Fruit fly (Drosophila melanogaster) whole organism, prepupa: ENCODE measurements around the gene brm.
A peak's percentile ranks its signal among the peaks of the same experiment; 100 is the strongest.

Source experiments
- Blimp-1 ChIP-seq: fragments of 200-800 bp; sonication (Bioruptor generic); optimal IDR thresholded peaks from 3 replicates; lab custom pipeline; 2017; ENCODE audit warnings: missing biosample characterization, missing genetic modification characterization, mild to moderate bottlenecking, moderate library complexity, missing genetic modification reagents
- CG10631 ChIP-seq: fragments of 200-800 bp; sonication (Bioruptor generic); optimal IDR thresholded peaks from 2 replicates; lab custom pipeline; 2016; ENCODE audit warnings: missing biosample characterization, missing genetic modification characterization
- CG10669 ChIP-seq: fragments of 200-800 bp; sonication (Bioruptor generic); optimal IDR thresholded peaks from 3 replicates; lab custom pipeline; 2018; ENCODE audit warnings: missing biosample characterization, mild to moderate bottlenecking, missing genetic modification characterization, moderate library complexity
- CG11762 ChIP-seq: fragments of 200-800 bp; sonication (Bioruptor generic); optimal IDR thresholded peaks from 3 replicates; lab custom pipeline; 2016; ENCODE audit warnings: missing biosample characterization, missing genetic modification characterization; ENCODE audit not compliant: insufficient read depth
- CG11902 ChIP-seq: fragments of 200-800 bp; sonication (Bioruptor generic); optimal IDR thresholded peaks from 3 replicates; lab custom pipeline; 2016; ENCODE audit warnings: missing biosample characterization, missing genetic modification characterization
- CG15336 ChIP-seq: fragments of 200-800 bp; sonication (Bioruptor generic); IDR thresholded peaks from 2 replicates; pipeline ENCODE4 v1.3.6; 2022; ENCODE audit warnings: missing biosample characterization, missing genetic modification characterization
- CG16779 ChIP-seq: fragments of 200-800 bp; sonication (Bioruptor generic); optimal IDR thresholded peaks from 3 replicates; lab custom pipeline; 2017; ENCODE audit warnings: missing biosample characterization, mild to moderate bottlenecking, missing genetic modification characterization
- CG3032 ChIP-seq: fragments of 200-800 bp; optimal IDR thresholded peaks from 2 replicates; lab custom pipeline; 2019; ENCODE audit warnings: missing biosample characterization, mild to moderate bottlenecking, missing genetic modification characterization, moderate library complexity
- CG31627 ChIP-seq: fragments of 200-800 bp; sonication (Bioruptor generic); optimal IDR thresholded peaks from 3 replicates; lab custom pipeline; 2016; ENCODE audit warnings: missing biosample characterization, missing genetic modification characterization
- CG32006 ChIP-seq: fragments of 200-800 bp; sonication (Bioruptor generic); optimal IDR thresholded peaks from 3 replicates; lab custom pipeline; 2017; ENCODE audit warnings: missing biosample characterization, mild to moderate bottlenecking, missing genetic modification characterization
- CG34406 ChIP-seq: fragments of 200-800 bp; sonication (Bioruptor generic); optimal IDR thresholded peaks from 3 replicates; lab custom pipeline; 2016; ENCODE audit warnings: missing biosample characterization, missing genetic modification characterization
- CG3919 ChIP-seq: fragments of 200-800 bp; sonication (Bioruptor generic); optimal IDR thresholded peaks from 3 replicates; lab custom pipeline; 2016; ENCODE audit warnings: missing biosample characterization, missing genetic modification characterization
- CG6163 ChIP-seq: fragments of 200-800 bp; sonication (Bioruptor generic); IDR thresholded peaks from 3 replicates; pipeline ENCODE4 v1.3.6; 2022; ENCODE audit warnings: missing biosample characterization, missing genetic modification characterization
- CG6276 ChIP-seq: fragments of 200-800 bp; sonication (Bioruptor generic); optimal IDR thresholded peaks from 2 replicates; lab custom pipeline; 2017; ENCODE audit warnings: missing biosample characterization, mild to moderate bottlenecking, missing genetic modification characterization
- CG6808 ChIP-seq: fragments of 200-800 bp; sonication (Bioruptor generic); optimal IDR thresholded peaks from 3 replicates; lab custom pipeline; 2017; ENCODE audit warnings: missing biosample characterization, missing genetic modification characterization, mild to moderate bottlenecking, moderate library complexity, missing genetic modification reagents
- CG6854 ChIP-seq: fragments of 200-800 bp; sonication (Bioruptor generic); optimal IDR thresholded peaks from 2 replicates; lab custom pipeline; 2017; ENCODE audit warnings: missing biosample characterization, mild to moderate bottlenecking, missing genetic modification characterization
- CG8119 ChIP-seq: fragments of 200-800 bp; sonication (Bioruptor generic); IDR thresholded peaks from 3 replicates; pipeline ENCODE4 v1.3.6; 2022; ENCODE audit warnings: missing biosample characterization, missing genetic modification characterization
- CG9139 ChIP-seq: fragments of 200-800 bp; sonication (Bioruptor generic); optimal IDR thresholded peaks from 3 replicates; lab custom pipeline; 2017; ENCODE audit warnings: missing biosample characterization, mild to moderate bottlenecking, missing genetic modification characterization
- Eip75B ChIP-seq: fragments of 200-800 bp; sonication (Bioruptor generic); optimal IDR thresholded peaks from 3 replicates; lab custom pipeline; 2016; ENCODE audit warnings: missing biosample characterization, missing genetic modification characterization
- Eip78C ChIP-seq: fragments of 200-800 bp; sonication (Bioruptor generic); peaks from one replicate; lab custom pipeline; 2016; ENCODE audit warnings: missing biosample characterization, missing genetic modification characterization
- Ets21C ChIP-seq: fragments of 200-800 bp; sonication (Bioruptor generic); optimal IDR thresholded peaks from 3 replicates; lab custom pipeline; 2016; ENCODE audit warnings: missing biosample characterization, missing genetic modification characterization
- Ets96B ChIP-seq: fragments of 200-800 bp; optimal IDR thresholded peaks from 2 replicates; lab custom pipeline; 2019; ENCODE audit warnings: missing biosample characterization, mild to moderate bottlenecking, missing genetic modification characterization, moderate library complexity
- Gug ChIP-seq: fragments of 200-800 bp; sonication (Bioruptor generic); IDR thresholded peaks from 2 replicates; pipeline ENCODE4 v1.3.6; 2022; ENCODE audit warnings: missing biosample characterization, missing genetic modification characterization
- Hr38 ChIP-seq: sonication (Bioruptor generic); optimal IDR thresholded peaks from 2 replicates; lab custom pipeline; 2016; ENCODE audit warnings: missing biosample characterization, missing genetic modification characterization
- Hr4 ChIP-seq: fragments of 200-800 bp; sonication (Bioruptor generic); optimal IDR thresholded peaks from 3 replicates; lab custom pipeline; 2016; ENCODE audit warnings: missing biosample characterization, missing genetic modification characterization
- Lpt ChIP-seq: fragments of 200-800 bp; sonication (Bioruptor generic); optimal IDR thresholded peaks from 3 replicates; lab custom pipeline; 2016; ENCODE audit warnings: missing biosample characterization, missing genetic modification characterization
- Met ChIP-seq: fragments of 200-800 bp; sonication (Bioruptor generic); optimal IDR thresholded peaks from 3 replicates; lab custom pipeline; 2016; ENCODE audit warnings: missing biosample characterization, missing genetic modification characterization
- OdsH ChIP-seq: fragments of 200-800 bp; sonication (Bioruptor generic); optimal IDR thresholded peaks from 3 replicates; lab custom pipeline; 2016; ENCODE audit warnings: missing biosample characterization, missing genetic modification characterization
- Smox ChIP-seq: fragments of 200-800 bp; sonication (Bioruptor generic); optimal IDR thresholded peaks from 3 replicates; lab custom pipeline; 2016; ENCODE audit warnings: missing biosample characterization, missing genetic modification characterization
- Sox14 ChIP-seq: fragments of 200-800 bp; sonication (Bioruptor generic); optimal IDR thresholded peaks from 3 replicates; lab custom pipeline; 2016; ENCODE audit warnings: missing biosample characterization, missing genetic modification characterization
- achi ChIP-seq: fragments of 200-800 bp; sonication (Bioruptor generic); optimal IDR thresholded peaks from 3 replicates; lab custom pipeline; 2016; ENCODE audit warnings: missing biosample characterization, missing genetic modification characterization
- acj6 ChIP-seq: fragments of 200-800 bp; sonication (Bioruptor generic); optimal IDR thresholded peaks from 3 replicates; lab custom pipeline; 2016; ENCODE audit warnings: missing biosample characterization, missing genetic modification characterization
- cyc ChIP-seq: fragments of 200-800 bp; sonication (Bioruptor generic); optimal IDR thresholded peaks from 3 replicates; lab custom pipeline; 2016; ENCODE audit warnings: missing biosample characterization, missing genetic modification characterization
- dac ChIP-seq: fragments of 200-800 bp; sonication (Bioruptor generic); optimal IDR thresholded peaks from 2 replicates; lab custom pipeline; 2017; ENCODE audit warnings: missing biosample characterization, mild to moderate bottlenecking, missing genetic modification characterization
- dsx ChIP-seq: fragments of 200-800 bp; optimal IDR thresholded peaks from 3 replicates; lab custom pipeline; 2019; ENCODE audit warnings: missing biosample characterization, mild to moderate bottlenecking, missing genetic modification characterization, moderate library complexity; ENCODE audit not compliant: poor library complexity, severe bottlenecking
- eg ChIP-seq: fragments of 200-800 bp; sonication (Bioruptor generic); IDR thresholded peaks from 3 replicates; pipeline ENCODE4 v1.3.6; 2022; ENCODE audit warnings: missing biosample characterization, missing genetic modification characterization
- fd59A ChIP-seq: fragments of 200-800 bp; sonication (Bioruptor generic); optimal IDR thresholded peaks from 2 replicates; lab custom pipeline; 2017; ENCODE audit warnings: missing biosample characterization, mild to moderate bottlenecking, missing genetic modification characterization, missing genetic modification reagents
- fkh ChIP-seq: fragments of 200-800 bp; sonication (Bioruptor generic); optimal IDR thresholded peaks from 3 replicates; lab custom pipeline; 2017; ENCODE audit warnings: missing biosample characterization, mild to moderate bottlenecking, missing genetic modification characterization, moderate library complexity
- net ChIP-seq: fragments of 200-800 bp; sonication (Bioruptor generic); optimal IDR thresholded peaks from 3 replicates; lab custom pipeline; 2016; ENCODE audit warnings: missing biosample characterization, missing genetic modification characterization
- pdm3 ChIP-seq: fragments of 200-800 bp; sonication (Bioruptor generic); optimal IDR thresholded peaks from 3 replicates; lab custom pipeline; 2016; ENCODE audit warnings: missing biosample characterization, missing genetic modification characterization
- salr ChIP-seq, 2 experiments: fragments of 200-800 bp; sonication (Bioruptor generic); optimal IDR thresholded peaks; 3 replicates each; lab custom pipeline; 2016 to 2018; ENCODE audit warnings: missing biosample characterization in 2 of 2, missing genetic modification characterization in 2 of 2, mild to moderate bottlenecking in 1 of 2
- ss ChIP-seq, 2 experiments: fragments of 200-800 bp; sonication (Bioruptor generic); optimal IDR thresholded peaks; 2 replicates in 1 of 2; 3 replicates in 1 of 2; lab custom pipeline; 2017 to 2018; ENCODE audit warnings: mild to moderate bottlenecking in 2 of 2, missing biosample characterization in 2 of 2, missing genetic modification characterization in 2 of 2, moderate library complexity in 1 of 2
- svp ChIP-seq: fragments of 200-800 bp; sonication (Bioruptor generic); peaks from one replicate; lab custom pipeline; 2016; ENCODE audit warnings: missing biosample characterization, missing genetic modification characterization
- topi ChIP-seq: fragments of 200-800 bp; sonication (Bioruptor generic); optimal IDR thresholded peaks from 3 replicates; lab custom pipeline; 2016; ENCODE audit warnings: missing biosample characterization, missing genetic modification characterization

brm gene

dm6 chr3L:16004401-16005237, 21.9 kb upstream of the brm start, which contains the start of the genes hzg and mRpS31 (continued):
- peak; percentile 64 for TF ChIP-seq CG10631 (GFP tag; lab: Kevin White, UChicago)
- peak; percentile 75 for TF ChIP-seq CG9139 (GFP tag; lab: Kevin White, UChicago)
- no peak for TF ChIP-seq CG11762 (GFP tag; lab: Kevin White, UChicago)
- peak; percentile 75 for TF ChIP-seq CG6808 (GFP tag; lab: Kevin White, UChicago)
- peak; percentile 64 for TF ChIP-seq CG31627
- TF ChIP-seq acj6 (GFP tag; lab: Kevin White, UChicago): peak; percentile 57
- peak; percentile 44 for TF ChIP-seq CG3919
- peak; percentile 74; the same call in 2 of the 3 replicates for TF ChIP-seq CG8119 (GFP tag; lab: Robert Waterston, UW)
- TF ChIP-seq CG6854: peak; percentile 58
- peak; percentile 57 for TF ChIP-seq Hr4
- peak; percentile 14 for TF ChIP-seq CG11902 (GFP tag; lab: Kevin White, UChicago)
- TF ChIP-seq pdm3 (GFP tag; lab: Kevin White, UChicago): peak; percentile 69

dm6 chr3L:16002116-16002716, 19.5 kb upstream of the brm start:
- TF ChIP-seq CG6163 (GFP tag; lab: Robert Waterston, UW): peak; percentile 46; the same call in 2 of the 3 replicates
- peak; percentile 24 for TF ChIP-seq CG10669 (GFP tag; lab: Kevin White, UChicago)
- peak; percentile 48 for TF ChIP-seq svp (GFP tag; lab: Kevin White, UChicago)
- peak; percentile 29 for TF ChIP-seq dac (GFP tag; lab: Kevin White, UChicago)
- peak; percentile 74 for TF ChIP-seq eg
- TF ChIP-seq Smox (GFP tag; lab: Kevin White, UChicago): no peak
- no peak for TF ChIP-seq Eip75B (GFP tag; lab: Kevin White, UChicago)
- TF ChIP-seq cyc (GFP tag; lab: Kevin White, UChicago): no peak
- peak; percentile 76 to 80 for TF ChIP-seq ss (GFP tag; optimal IDR thresholded peaks at IDR 0.05; lab: Kevin White, UChicago)
- no peak for TF ChIP-seq Blimp-1 (GFP tag; lab: Kevin White, UChicago)
- TF ChIP-seq CG10631 (GFP tag; lab: Kevin White, UChicago): peak; percentile 9
- TF ChIP-seq CG6276 (GFP tag; lab: Kevin White, UChicago): peak; percentile 89
- TF ChIP-seq Met (GFP tag; lab: Kevin White, UChicago): no peak
- peak; percentile 66 for TF ChIP-seq CG16779 (tag; lab: Kevin White, UChicago)
- TF ChIP-seq CG6808 (GFP tag; lab: Kevin White, UChicago): peak; percentile 61
- peak; percentile 20 for TF ChIP-seq Sox14 (GFP tag; lab: Kevin White, UChicago)
- peak; percentile 71 for TF ChIP-seq CG15336 (GFP tag; lab: Robert Waterston, UW)
- TF ChIP-seq CG9139 (GFP tag; lab: Kevin White, UChicago): peak; percentile 55
- no peak for TF ChIP-seq Hr38 (GFP tag; lab: Kevin White, UChicago)
- peak in 1 of 2 experiments; percentile 3 for TF ChIP-seq salr (GFP tag; optimal IDR thresholded peaks at IDR 0.05; lab: Kevin White, UChicago)
- peak; percentile 82 for TF ChIP-seq Hr4
- TF ChIP-seq Lpt (GFP tag; lab: Kevin White, UChicago): peak; percentile 30
- TF ChIP-seq fd59A (GFP tag; lab: Kevin White, UChicago): no peak
- peak; percentile 77 for TF ChIP-seq CG8119 (GFP tag; lab: Robert Waterston, UW)
- TF ChIP-seq CG34406 (GFP tag; lab: Kevin White, UChicago): no peak
- TF ChIP-seq fkh (GFP tag; lab: Kevin White, UChicago): peak; percentile 39
- peak; percentile 8 for TF ChIP-seq CG3032
- TF ChIP-seq OdsH (GFP tag; lab: Kevin White, UChicago): peak; percentile 48
- 0 out of 2 replicates have a peak, but pooled peaks have one; percentile 30 for TF ChIP-seq Gug
- TF ChIP-seq CG3919: peak; percentile 10
- TF ChIP-seq Ets21C: no peak
- peak; percentile 86 for TF ChIP-seq Eip78C
- TF ChIP-seq dsx (GFP tag; lab: Kevin White, UChicago): peak; percentile 25
- TF ChIP-seq net (GFP tag; lab: Kevin White, UChicago): peak; percentile 15
- peak; percentile 12 for TF ChIP-seq achi (GFP tag; lab: Kevin White, UChicago)
- no peak for TF ChIP-seq topi (GFP tag; lab: Kevin White, UChicago)
- peak; percentile 43 for TF ChIP-seq Ets96B (tag; lab: Kevin White, UChicago)
- TF ChIP-seq pdm3 (GFP tag; lab: Kevin White, UChicago): peak; percentile 37
- TF ChIP-seq CG32006 (GFP tag; lab: Kevin White, UChicago): peak; percentile 80
